Worm (Caenorhabditis elegans) whole organism, young adult: ENCODE data around the gene F35E8.10.

Experiments
- F49E8.2 ChIP-seq: sonication (generic microtip); optimal IDR thresholded peaks from 3 replicates; lab custom pipeline; 2017; ENCODE audit warnings: missing genetic modification characterization, mild to moderate bottlenecking, missing compliant biosample characterization, antibody characterized with exemption, moderate library complexity; ENCODE audit not compliant: insufficient read depth
- ama-1 ChIP-seq, 3 experiments: fragments of 150-350 bp in 1 of 3; sonication (generic microtip) in 2 of 3; optimal IDR thresholded peaks; 2 replicates each; lab custom pipeline; 2014 to 2018; ENCODE audit warnings: missing biosample characterization in 2 of 3, missing genetic modification characterization in 2 of 3, missing genetic modification reagents in 2 of 3
- egl-44 ChIP-seq: fragments of 200-800 bp; sonication (Bioruptor generic); IDR thresholded peaks from 2 replicates; pipeline ENCODE4 v1.3.6; 2022; ENCODE audit warnings: missing genetic modification reagents, missing genetic modification characterization, missing compliant biosample characterization
- pha-4 ChIP-seq: fragments of 150-350 bp; sonication (generic microtip); optimal IDR thresholded peaks from 2 replicates; lab custom pipeline; 2014; ENCODE audit warnings: missing biosample characterization, missing genetic modification reagents, missing genetic modification characterization
- snpc-1.3 ChIP-seq: sonication (generic microtip); optimal IDR thresholded peaks from 2 replicates; lab custom pipeline; 2017; ENCODE audit warnings: missing genetic modification characterization, mild to moderate bottlenecking, missing compliant biosample characterization, antibody characterized with exemption, moderate library complexity, missing genotype, missing genetic modification reagents; ENCODE audit not compliant: insufficient read depth
- snpc-4 ChIP-seq, 5 experiments: fragments of 150-350 bp in 1 of 5; sonication (generic microtip) in 4 of 5; optimal IDR thresholded peaks; 2 replicates each; lab custom pipeline; 2014 to 2018; ENCODE audit warnings: missing genetic modification characterization in 5 of 5, missing biosample characterization in 3 of 5, antibody characterized with exemption in 2 of 5, mild to moderate bottlenecking in 2 of 5, missing compliant biosample characterization in 2 of 5, missing genotype in 2 of 5, moderate library complexity in 2 of 5, missing genetic modification reagents in 1 of 5

ce11 chrV:15884698-15885097 is 35.5 kb downstream of the F35E8.10 start, which contains the start of gene oac-42:
- TF ChIP-seq F49E8.2 (no peak), snpc-4 (GFP tag; optimal IDR thresholded peaks at IDR 0.05; lab: Kevin White, UChicago) (no peak), snpc-4 (tag; optimal IDR thresholded peaks at IDR 0.05; lab: Kevin White, UChicago) (no peak), pha-4 (tag; lab: Kevin White, UChicago) (no peak), ama-1 (optimal IDR thresholded peaks at IDR 0.05; lab: Kevin White, UChicago) (no peak), ama-1 (GFP tag; optimal IDR thresholded peaks at IDR 0.05; lab: Kevin White, UChicago) (no peak), egl-44 (GFP tag; lab: Robert Waterston, UW) (no peak), snpc-1.3 (tag; lab: Kevin White, UChicago) (no peak)
